Worm (Caenorhabditis elegans) whole organism, L4 larva: ENCODE data around the gene letm-1.

Source experiments
- D1046.2 ChIP-seq: fragments of 200-800 bp; sonication (Bioruptor generic); IDR thresholded peaks from 2 replicates; pipeline ENCODE4 v1.3.6; 2022; ENCODE audit warnings: missing genetic modification characterization, missing compliant biosample characterization
- F37D6.2 ChIP-seq: sonication (generic microtip); optimal IDR thresholded peaks from 2 replicates; lab custom pipeline; 2016; ENCODE audit warnings: mild to moderate bottlenecking, missing genetic modification characterization, missing compliant biosample characterization
- F44E2.7 ChIP-seq: fragments of 200-800 bp; sonication (Bioruptor generic); IDR thresholded peaks from 2 replicates; pipeline ENCODE4 v2.1.2; 2022; ENCODE audit warnings: missing genetic modification characterization, missing compliant biosample characterization
- R02D3.7 ChIP-seq: fragments of 150-350 bp; sonication (generic microtip); optimal IDR thresholded peaks from 3 replicates; lab custom pipeline; 2014; ENCODE audit warnings: missing biosample characterization, missing genetic modification characterization
- Y75B8A.6 ChIP-seq: fragments of 200-800 bp; sonication (Bioruptor generic); IDR thresholded peaks from 2 replicates; pipeline ENCODE4 v1.3.6; 2022; ENCODE audit warnings: missing genetic modification reagents, missing genetic modification characterization, missing compliant biosample characterization
- ZK337.2 ChIP-seq: fragments of 200-800 bp; sonication (Bioruptor generic); IDR thresholded peaks from 2 replicates; pipeline ENCODE4 v1.3.6; 2022; ENCODE audit warnings: missing genetic modification reagents, missing genetic modification characterization, missing compliant biosample characterization
- ama-1 ChIP-seq: fragments of 150-350 bp; optimal IDR thresholded peaks from 2 replicates; lab custom pipeline; 2014; ENCODE audit warnings: inconsistent platforms, mixed read lengths
- arid-1 ChIP-seq: fragments of 200-800 bp; sonication (Bioruptor generic); conservative IDR thresholded peaks from 2 replicates; pipeline ENCODE4 v1.3.6; 2022; ENCODE audit warnings: missing genetic modification reagents, missing genetic modification characterization, missing compliant biosample characterization
- ceh-44 ChIP-seq: fragments of 200-800 bp; sonication (Bioruptor generic); IDR thresholded peaks from 2 replicates; pipeline ENCODE4 v1.3.6; 2022; ENCODE audit warnings: missing genetic modification reagents, missing genetic modification characterization, missing compliant biosample characterization
- ceh-62 ChIP-seq: sonication (generic microtip); optimal IDR thresholded peaks from 2 replicates; lab custom pipeline; 2017; ENCODE audit warnings: missing biosample characterization, missing genetic modification characterization
- ceh-82 ChIP-seq: sonication (generic microtip); optimal IDR thresholded peaks from 2 replicates; lab custom pipeline; 2017; ENCODE audit warnings: missing biosample characterization, missing genetic modification characterization
- daf-16 ChIP-seq, 3 experiments: sonication (generic microtip); optimal IDR thresholded peaks; 2 replicates each; lab custom pipeline; 2016 to 2017; ENCODE audit warnings: missing genetic modification characterization in 3 of 3, missing genetic modification reagents in 3 of 3, mild to moderate bottlenecking in 2 of 3, missing compliant biosample characterization in 2 of 3, missing biosample characterization in 1 of 3, moderate library complexity in 1 of 3
- daf-19 ChIP-seq: fragments of 200-800 bp; sonication (Bioruptor generic); conservative IDR thresholded peaks from 2 replicates; pipeline ENCODE4 v1.3.6; 2022; ENCODE audit warnings: missing genetic modification characterization, missing compliant biosample characterization
- daf-8 ChIP-seq: fragments of 200-800 bp; sonication (Bioruptor generic); IDR thresholded peaks from 2 replicates; pipeline ENCODE4 v1.3.6; 2022; ENCODE audit warnings: missing genetic modification characterization, missing compliant biosample characterization
- egl-27 ChIP-seq: sonication (generic microtip); optimal IDR thresholded peaks from 3 replicates; lab custom pipeline; 2017; ENCODE audit warnings: missing biosample characterization, missing genetic modification reagents, missing genetic modification characterization
- egl-43 ChIP-seq: fragments of 200-800 bp; sonication (Bioruptor generic); IDR thresholded peaks from 2 replicates; pipeline ENCODE4 v1.3.6; 2022; ENCODE audit warnings: missing genetic modification reagents, missing genetic modification characterization, missing compliant biosample characterization
- gei-8 ChIP-seq: fragments of 200-800 bp; sonication (Bioruptor generic); optimal IDR thresholded peaks from 2 replicates; lab custom pipeline; 2018; ENCODE audit warnings: mild to moderate bottlenecking, missing genetic modification characterization, missing compliant biosample characterization
- hlh-11 ChIP-seq: fragments of 200-800 bp; sonication (Bioruptor generic); optimal IDR thresholded peaks from 2 replicates; lab custom pipeline; 2018; ENCODE audit warnings: mild to moderate bottlenecking, missing genetic modification characterization, missing compliant biosample characterization
- hlh-30 ChIP-seq: sonication (generic microtip); optimal IDR thresholded peaks from 2 replicates; lab custom pipeline; 2017; ENCODE audit warnings: antibody characterized with exemption, mild to moderate bottlenecking, missing genetic modification characterization, missing compliant biosample characterization; ENCODE audit not compliant: insufficient read depth
- jun-1 ChIP-seq: fragments of 150-350 bp; optimal IDR thresholded peaks from 2 replicates; lab custom pipeline; 2014; ENCODE audit warnings: missing biosample characterization, missing genetic modification reagents, missing genetic modification characterization
- lin-15B ChIP-seq: fragments of 150-350 bp; sonication (generic microtip); optimal IDR thresholded peaks from 3 replicates; lab custom pipeline; 2014; ENCODE audit warnings: missing biosample characterization, missing genetic modification characterization
- lin-29 ChIP-seq: fragments of 200-800 bp; sonication (Bioruptor generic); IDR thresholded peaks from 2 replicates; pipeline ENCODE4 v1.3.6; 2022; ENCODE audit warnings: missing genetic modification reagents, missing genetic modification characterization, missing compliant biosample characterization
- lin-39 ChIP-seq: fragments of 150-350 bp; optimal IDR thresholded peaks from 2 replicates; lab custom pipeline; 2014; ENCODE audit warnings: missing biosample characterization, missing genetic modification reagents, missing genetic modification characterization
- lir-3 ChIP-seq: sonication (generic microtip); optimal IDR thresholded peaks from 2 replicates; lab custom pipeline; 2016; ENCODE audit warnings: mild to moderate bottlenecking, missing genetic modification characterization, missing compliant biosample characterization
- mdt-29 ChIP-seq: fragments of 200-800 bp; sonication (Bioruptor generic); IDR thresholded peaks from 2 replicates; pipeline ENCODE4 v1.3.6; 2022; ENCODE audit warnings: missing genetic modification reagents, missing genetic modification characterization, missing compliant biosample characterization
- mep-1 ChIP-seq: fragments of 150-350 bp; sonication (generic microtip); optimal IDR thresholded peaks from 3 replicates; lab custom pipeline; 2014; ENCODE audit warnings: missing biosample characterization, missing genetic modification characterization
- mes-2 ChIP-seq: sonication (generic microtip); optimal IDR thresholded peaks from 2 replicates; lab custom pipeline; 2016; ENCODE audit warnings: missing genotype, mild to moderate bottlenecking, missing genetic modification characterization, missing compliant biosample characterization; ENCODE audit not compliant: poor library complexity, severe bottlenecking
- mxl-3 ChIP-seq: fragments of 200-800 bp; sonication (Bioruptor generic); optimal IDR thresholded peaks from 2 replicates; lab custom pipeline; 2018; ENCODE audit warnings: mild to moderate bottlenecking, missing genetic modification characterization, missing compliant biosample characterization
- nhr-10 ChIP-seq: fragments of 150-350 bp; optimal IDR thresholded peaks from 2 replicates; lab custom pipeline; 2014; ENCODE audit warnings: missing biosample characterization, missing genetic modification characterization
- nhr-111 ChIP-seq: fragments of 200-800 bp; sonication (Bioruptor generic); optimal IDR thresholded peaks from 2 replicates; lab custom pipeline; 2018; ENCODE audit warnings: mild to moderate bottlenecking, missing genetic modification characterization, missing compliant biosample characterization
- nhr-237 ChIP-seq: sonication (generic microtip); optimal IDR thresholded peaks from 2 replicates; lab custom pipeline; 2017; ENCODE audit warnings: missing biosample characterization, missing genetic modification characterization
- nhr-25 ChIP-seq: sonication (generic microtip); optimal IDR thresholded peaks from 2 replicates; lab custom pipeline; 2017; ENCODE audit warnings: missing genetic modification characterization, mild to moderate bottlenecking, missing compliant biosample characterization, antibody characterized with exemption, moderate library complexity, borderline replicate concordance; ENCODE audit not compliant: insufficient read depth
- nhr-41 ChIP-seq: fragments of 200-800 bp; sonication (Bioruptor generic); IDR thresholded peaks from 2 replicates; pipeline ENCODE4 v1.3.6; 2022; ENCODE audit warnings: missing genetic modification reagents, missing genetic modification characterization, missing compliant biosample characterization
- nhr-42 ChIP-seq: fragments of 200-800 bp; sonication (Bioruptor generic); IDR thresholded peaks from 2 replicates; pipeline ENCODE4 v1.3.6; 2022; ENCODE audit warnings: missing genetic modification characterization, missing compliant biosample characterization
- nhr-6 ChIP-seq: fragments of 150-350 bp; optimal IDR thresholded peaks from 2 replicates; lab custom pipeline; 2014; ENCODE audit warnings: missing biosample characterization, missing genetic modification characterization
- nhr-76 ChIP-seq: fragments of 150-350 bp; optimal IDR thresholded peaks from 2 replicates; lab custom pipeline; 2014; ENCODE audit warnings: missing biosample characterization, missing genetic modification characterization
- nhr-77 ChIP-seq: fragments of 150-350 bp; optimal IDR thresholded peaks from 2 replicates; lab custom pipeline; 2014; ENCODE audit warnings: missing biosample characterization, missing genetic modification characterization
- pqm-1 ChIP-seq: sonication (generic microtip); optimal IDR thresholded peaks from 2 replicates; lab custom pipeline; 2017; ENCODE audit warnings: missing biosample characterization, missing genetic modification characterization
- rbr-2 ChIP-seq: sonication (generic microtip); optimal IDR thresholded peaks from 2 replicates; lab custom pipeline; 2016; ENCODE audit warnings: missing genotype, missing genetic modification characterization, missing compliant biosample characterization
- saeg-2 ChIP-seq: fragments of 200-800 bp; sonication (Bioruptor generic); IDR thresholded peaks from 2 replicates; pipeline ENCODE4 v1.3.6; 2022; ENCODE audit warnings: missing genetic modification reagents, missing genetic modification characterization, missing compliant biosample characterization
- sdz-12 ChIP-seq: fragments of 200-800 bp; sonication (Bioruptor generic); optimal IDR thresholded peaks from 2 replicates; lab custom pipeline; 2018; ENCODE audit warnings: mild to moderate bottlenecking, missing genetic modification characterization, missing compliant biosample characterization
- set-16 ChIP-seq: fragments of 200-800 bp; sonication (Bioruptor generic); IDR thresholded peaks from 2 replicates; pipeline ENCODE4 v1.3.6; 2022; ENCODE audit warnings: missing genetic modification reagents, missing genetic modification characterization, missing compliant biosample characterization
- unc-130 ChIP-seq: sonication (generic microtip); optimal IDR thresholded peaks from 2 replicates; lab custom pipeline; 2016; ENCODE audit warnings: missing genetic modification reagents, missing genetic modification characterization, missing compliant biosample characterization
- unc-39 ChIP-seq: sonication (generic microtip); optimal IDR thresholded peaks from 2 replicates; lab custom pipeline; 2017; ENCODE audit warnings: missing biosample characterization, missing genetic modification characterization
- unc-62 ChIP-seq, 3 experiments: fragments of 150-350 bp in 1 of 3; sonication (generic microtip); optimal IDR thresholded peaks in 2 of 3; peaks in 1 of 3; 1 replicate in 1 of 3; 2 replicates in 2 of 3; lab custom pipeline; 2014 to 2017; ENCODE audit warnings: missing biosample characterization in 3 of 3, missing genetic modification characterization in 3 of 3, missing genetic modification reagents in 3 of 3, missing genotype in 1 of 3
- zag-1 ChIP-seq: fragments of 150-350 bp; optimal IDR thresholded peaks from 2 replicates; lab custom pipeline; 2014; ENCODE audit warnings: missing biosample characterization, missing genetic modification characterization
- zip-2 ChIP-seq: fragments of 150-350 bp; optimal IDR thresholded peaks from 2 replicates; lab custom pipeline; 2014; ENCODE audit warnings: missing biosample characterization, missing genetic modification characterization
- ztf-11 ChIP-seq: fragments of 150-350 bp; optimal IDR thresholded peaks from 2 replicates; lab custom pipeline; 2014; ENCODE audit warnings: missing biosample characterization, missing genetic modification characterization

Gene letm-1

ce11 chrV:13656346-13657254, 4.5 kb upstream of the letm-1 start (continued):
- TF ChIP-seq nhr-237 (tag; lab: Kevin White, UChicago) (no peak), D1046.2 (no peak), unc-62 (GFP tag; optimal IDR thresholded peaks at IDR 0.05 in 1 of 2; lab: Kevin White, UChicago) (peak in 1 of 2 experiments; percentile 92), unc-62 (tag; optimal IDR thresholded peaks at IDR 0.05; lab: Kevin White, UChicago) (no peak), zip-2 (tag; lab: Kevin White, UChicago) (no peak), nhr-111 (GFP tag; lab: Kevin White, UChicago) (no peak), nhr-77 (tag; lab: Kevin White, UChicago) (peak; percentile 66), mes-2 (tag; lab: Kevin White, UChicago) (peak; percentile 41), ceh-82 (tag; lab: Kevin White, UChicago) (no peak), ceh-62 (tag; lab: Kevin White, UChicago) (no peak), gei-8 (GFP tag; lab: Kevin White, UChicago) (peak; percentile 69), mdt-29 (GFP tag; lab: Robert Waterston, UW) (peak; percentile 74), hlh-11 (tag; lab: Kevin White, UChicago) (peak; percentile 96), ama-1 (lab: Kevin White, UChicago) (peak; percentile 91), ZK337.2 (GFP tag; lab: Robert Waterston, UW) (0 out of 2 replicates have a peak, but pooled peaks have one; percentile 2), daf-8 (GFP tag; lab: Robert Waterston, UW) (no peak), egl-43 (GFP tag; lab: Robert Waterston, UW) (no peak), unc-39 (tag; lab: Kevin White, UChicago) (no peak), set-16 (GFP tag; lab: Robert Waterston, UW) (peak; percentile 28; the same call in 1 of the 2 replicates), R02D3.7 (no peak), F44E2.7 (no peak), zag-1 (tag; lab: Kevin White, UChicago) (no peak), lir-3 (tag; lab: Kevin White, UChicago) (no peak), lin-39 (tag; lab: Kevin White, UChicago) (no peak), hlh-30 (tag; lab: Kevin White, UChicago) (peak; percentile 83), pqm-1 (tag; lab: Kevin White, UChicago) (peak; percentile 29), nhr-76 (no peak), ceh-44 (GFP tag; lab: Robert Waterston, UW) (no peak), mep-1 (tag; lab: Kevin White, UChicago) (peak; percentile 80), unc-130 (GFP tag; lab: Kevin White, UChicago) (no peak), daf-19 (GFP tag; lab: Robert Waterston, UW) (no peak), rbr-2 (tag; lab: Kevin White, UChicago) (peak; percentile 1), Y75B8A.6 (GFP tag; lab: Robert Waterston, UW) (0 out of 2 replicates have a peak, but pooled peaks have one; percentile 20), F37D6.2 (tag; lab: Kevin White, UChicago) (no peak), lin-15B (tag; lab: Kevin White, UChicago) (no peak), lin-29 (GFP tag; lab: Robert Waterston, UW) (no peak), mxl-3 (GFP tag; lab: Kevin White, UChicago) (peak; percentile 94), arid-1 (no peak; the same call in 1 of the 2 replicates), saeg-2 (GFP tag; lab: Robert Waterston, UW) (peak; percentile 52), nhr-25 (tag; lab: Kevin White, UChicago) (peak; percentile 57), nhr-10 (tag; lab: Kevin White, UChicago) (peak; percentile 84), jun-1 (peak; percentile 5), sdz-12 (no peak), nhr-6 (peak; percentile 56), nhr-42 (0 out of 2 replicates have a peak, but pooled peaks have one; percentile 32), ztf-11 (tag; lab: Kevin White, UChicago) (no peak), nhr-41 (peak; percentile 91; the same call in 1 of the 2 replicates), daf-16 (GFP tag; optimal IDR thresholded peaks at IDR 0.05; lab: Kevin White, UChicago) (peak in 1 of 2 experiments; percentile 63), daf-16 (tag; optimal IDR thresholded peaks at IDR 0.05; lab: Kevin White, UChicago) (peak; percentile 91), egl-27 (tag; lab: Kevin White, UChicago) (no peak)
